Worm (Caenorhabditis elegans): ENCODE measurements around the gene jmjd-2.
A peak's percentile ranks its signal among the peaks of the same experiment; 100 is the strongest.

jmjd-2 gene

ce11 chrII:14252057-14252456 is 8.7 kb upstream of the jmjd-2 start, which contains the start of gene Y54G11A.2:
TSS of gene Y54G11A.2 (plus strand) at chrII:14252357.
- no peak for TF ChIP-seq atf-7 (tag; optimal IDR thresholded peaks at IDR 0.05)
- no peak for TF ChIP-seq hmg-1.2 (GFP tag; IDR thresholded peaks at IDR 0.05)
- no peak for TF ChIP-seq ccch-3 (GFP tag; optimal IDR thresholded peaks at IDR 0.05)
- no peak for TF ChIP-seq repo-1 (tag; optimal IDR thresholded peaks at IDR 0.05)
- no peak for TF ChIP-seq pbrm-1 (GFP tag; IDR thresholded peaks at IDR 0.05)
- TF ChIP-seq aptf-3 (GFP tag; IDR thresholded peaks at IDR 0.05): no peak
- no peak for TF ChIP-seq nhr-80 (tag; optimal IDR thresholded peaks at IDR 0.05)
- no peak for TF ChIP-seq mxl-1 (tag; optimal IDR thresholded peaks at IDR 0.05)
- TF ChIP-seq D2030.7 (GFP tag; IDR thresholded peaks at IDR 0.05): no peak

- TF ChIP-seq F55B11.4 (tag; optimal IDR thresholded peaks at IDR 0.05; ENCODE audit: borderline replicate concordance, insufficient read depth): no peak
- TF ChIP-seq lsl-1 (GFP tag; optimal IDR thresholded peaks at IDR 0.05): peak; percentile 66
- TF ChIP-seq snpc-1.3 (tag; optimal IDR thresholded peaks at IDR 0.05; ENCODE audit: insufficient read depth): no peak
- no peak for TF ChIP-seq F23B12.7 (tag; optimal IDR thresholded peaks at IDR 0.05; ENCODE audit: insufficient read depth)
- TF ChIP-seq B0035.1 (tag; optimal IDR thresholded peaks at IDR 0.05): peak; percentile 85
- TF ChIP-seq gei-17 (GFP tag; optimal IDR thresholded peaks at IDR 0.05): peak; percentile 71
- TF ChIP-seq ztf-26 (tag; optimal IDR thresholded peaks at IDR 0.05): peak; percentile 95
- peak; percentile 36; the same call in 1 of the 2 replicates for TF ChIP-seq aptf-2 (GFP tag; conservative IDR thresholded peaks at IDR 0.05)
- peak; percentile 61 for TF ChIP-seq cebp-1 (GFP tag; IDR thresholded peaks at IDR 0.05)
- TF ChIP-seq cebp-1 (tag; optimal IDR thresholded peaks at IDR 0.05): peak; percentile 94
- peak; percentile 73 for TF ChIP-seq ceh-91 (GFP tag; IDR thresholded peaks at IDR 0.05)
- peak; percentile 65 for TF ChIP-seq nhr-27 (tag; optimal IDR thresholded peaks at IDR 0.05)
- peak; percentile 77 for TF ChIP-seq hsf-1 (GFP tag; IDR thresholded peaks at IDR 0.05)
- TF ChIP-seq egl-44 (GFP tag; IDR thresholded peaks at IDR 0.05): peak; percentile 95
- TF ChIP-seq Y53G8AR.9 (GFP tag; conservative IDR thresholded peaks at IDR 0.05): peak; percentile 93
- peak; percentile 97 for TF ChIP-seq lin-40 (tag; optimal IDR thresholded peaks at IDR 0.05)
- no peak for TF ChIP-seq lag-1 (GFP tag; IDR thresholded peaks at IDR 0.05)
- TF ChIP-seq mxl-1 (tag; optimal IDR thresholded peaks at IDR 0.05): peak; percentile 71
- TF ChIP-seq F57A8.1 (GFP tag; optimal IDR thresholded peaks at IDR 0.05): no peak
- no peak for TF ChIP-seq sptf-2 (GFP tag; optimal IDR thresholded peaks at IDR 0.05)
- TF ChIP-seq nfyb-1 (GFP tag; IDR thresholded peaks at IDR 0.05): peak; percentile 96
- TF ChIP-seq xnd-1 (tag; optimal IDR thresholded peaks at IDR 0.05): peak; percentile 78
- TF ChIP-seq F37B4.10 (GFP tag; IDR thresholded peaks at IDR 0.05): peak; percentile 66; the same call in 1 of the 2 replicates
- 0 out of 2 replicates have a peak, but pooled peaks have one; percentile 44 for TF ChIP-seq cebp-2 (GFP tag; IDR thresholded peaks at IDR 0.05)
- TF ChIP-seq D2030.7 (GFP tag; IDR thresholded peaks at IDR 0.05): peak; percentile 77
- TF ChIP-seq snpc-3.4 (tag; optimal IDR thresholded peaks at IDR 0.05): peak; percentile 5
- no peak for TF ChIP-seq Y53F4B.3 (GFP tag; IDR thresholded peaks at IDR 0.05)
- TF ChIP-seq hmg-1.2 (GFP tag; IDR thresholded peaks at IDR 0.05): peak; percentile 77
- TF ChIP-seq ceh-27 (GFP tag; optimal IDR thresholded peaks at IDR 0.05): peak; percentile 88
- peak; percentile 82 for TF ChIP-seq Y67H2A.10 (GFP tag; conservative IDR thresholded peaks at IDR 0.05)
- 0 out of 2 replicates have a peak, but pooled peaks have one; percentile 73 for TF ChIP-seq let-526 (GFP tag; IDR thresholded peaks at IDR 0.05)
- peak; percentile 88 for TF ChIP-seq K12H6.12 (tag; optimal IDR thresholded peaks at IDR 0.05)
- TF ChIP-seq B0261.1 (tag; optimal IDR thresholded peaks at IDR 0.05): peak; percentile 31
- TF ChIP-seq attf-5 (GFP tag; optimal IDR thresholded peaks at IDR 0.05): peak; percentile 96
- peak; percentile 57 for TF ChIP-seq F33H1.4 (GFP tag; IDR thresholded peaks at IDR 0.05)
- peak; percentile 78 for TF ChIP-seq him-1 (tag; optimal IDR thresholded peaks at IDR 0.05)
- TF ChIP-seq fkh-3 (tag; optimal IDR thresholded peaks at IDR 0.05): peak; percentile 56
- TF ChIP-seq F57C9.4 (tag; optimal IDR thresholded peaks at IDR 0.05): peak; percentile 85
- TF ChIP-seq ekl-4 (GFP tag; IDR thresholded peaks at IDR 0.05): peak; percentile 95
- no peak for TF ChIP-seq ccch-3 (GFP tag; optimal IDR thresholded peaks at IDR 0.05)
- TF ChIP-seq ztf-18 (tag; optimal IDR thresholded peaks at IDR 0.05): peak; percentile 96
These were observed 8.1 kb upstream of the jmjd-2 start for ce11 chrII:14251400-14251940.

All from whole organism, young adult.